Fruit fly (Drosophila melanogaster) whole organism, embryonic: ENCODE measurements around the gene dpr10.
A peak's percentile ranks its signal among the peaks of the same experiment; 100 is the strongest.

Experiments used
- Aef1 ChIP-seq: fragments of 200-800 bp; sonication (Bioruptor generic); IDR thresholded peaks from 3 replicates; pipeline ENCODE4 v1.3.6; 2022; ENCODE audit warnings: missing biosample characterization, missing genetic modification characterization
- Blimp-1 ChIP-seq: fragments of 200-800 bp; sonication (Bioruptor generic); optimal IDR thresholded peaks from 3 replicates; lab custom pipeline; 2018; ENCODE audit warnings: missing biosample characterization, missing genetic modification characterization, mild to moderate bottlenecking, moderate library complexity, missing genetic modification reagents
- CG12155 ChIP-seq: fragments of 200-800 bp; sonication (Bioruptor generic); optimal IDR thresholded peaks from 3 replicates; lab custom pipeline; 2016; ENCODE audit warnings: missing biosample characterization, missing genetic modification characterization
- CG12769 ChIP-seq: fragments of 200-800 bp; sonication (Bioruptor generic); optimal IDR thresholded peaks from 2 replicates; lab custom pipeline; 2019; ENCODE audit warnings: missing biosample characterization, mild to moderate bottlenecking, missing genetic modification characterization, moderate library complexity
- CG14014 ChIP-seq: fragments of 200-800 bp; sonication (Bioruptor generic); IDR thresholded peaks from 2 replicates; pipeline ENCODE4 v1.3.6; 2022; ENCODE audit warnings: missing biosample characterization, missing genetic modification characterization
- CG14667 ChIP-seq: fragments of 200-800 bp; sonication (Bioruptor generic); IDR thresholded peaks from 2 replicates; pipeline ENCODE4 v1.3.6; 2022; ENCODE audit warnings: missing biosample characterization, missing genetic modification characterization
- CG14710 ChIP-seq: fragments of 200-800 bp; sonication (Bioruptor generic); optimal IDR thresholded peaks from 3 replicates; lab custom pipeline; 2019; ENCODE audit warnings: missing biosample characterization, mild to moderate bottlenecking, missing genetic modification characterization, moderate library complexity
- CG14860 ChIP-seq: fragments of 200-800 bp; sonication (Bioruptor generic); IDR thresholded peaks from 3 replicates; pipeline ENCODE4 v1.3.6; 2022; ENCODE audit warnings: missing biosample characterization, missing genetic modification characterization; ENCODE audit not compliant: partially characterized antibody
- CG15269 ChIP-seq: fragments of 200-800 bp; sonication (Bioruptor generic); optimal IDR thresholded peaks from 2 replicates; lab custom pipeline; 2018; ENCODE audit warnings: missing biosample characterization, mild to moderate bottlenecking, missing genetic modification characterization, moderate library complexity
- CG15479 ChIP-seq: fragments of 200-800 bp; sonication (Bioruptor generic); optimal IDR thresholded peaks from 3 replicates; lab custom pipeline; 2019; ENCODE audit warnings: missing biosample characterization, mild to moderate bottlenecking, missing genetic modification characterization, moderate library complexity
- CG17568 ChIP-seq: fragments of 200-800 bp; sonication (Bioruptor generic); optimal IDR thresholded peaks from 2 replicates; lab custom pipeline; 2018; ENCODE audit warnings: missing biosample characterization, mild to moderate bottlenecking, missing genetic modification characterization, moderate library complexity
- CG2116 ChIP-seq: fragments of 200-800 bp; sonication (Bioruptor generic); optimal IDR thresholded peaks from 3 replicates; lab custom pipeline; 2018; ENCODE audit warnings: missing biosample characterization, mild to moderate bottlenecking, missing genetic modification characterization
- CG3163 ChIP-seq: fragments of 200-800 bp; sonication (Bioruptor generic); optimal IDR thresholded peaks from 3 replicates; lab custom pipeline; 2016; ENCODE audit warnings: missing biosample characterization, missing genetic modification characterization
- CG43689 ChIP-seq: fragments of 200-800 bp; sonication (Bioruptor generic); IDR thresholded peaks from 2 replicates; pipeline ENCODE4 v1.3.6; 2022; ENCODE audit warnings: missing biosample characterization, missing genetic modification characterization
- CG6854 ChIP-seq: fragments of 200-800 bp; sonication (Bioruptor generic); optimal IDR thresholded peaks from 3 replicates; lab custom pipeline; 2017; ENCODE audit warnings: missing biosample characterization, mild to moderate bottlenecking, missing genetic modification characterization
- CG8281 ChIP-seq: fragments of 200-800 bp; sonication (Bioruptor generic); optimal IDR thresholded peaks from 2 replicates; lab custom pipeline; 2018; ENCODE audit warnings: missing biosample characterization, mild to moderate bottlenecking, missing genetic modification characterization, moderate library complexity
- CG9797 ChIP-seq: fragments of 200-800 bp; sonication (Bioruptor generic); optimal IDR thresholded peaks from 3 replicates; lab custom pipeline; 2018; ENCODE audit warnings: missing biosample characterization, mild to moderate bottlenecking, missing genetic modification characterization
- CkIIα-i1 ChIP-seq: fragments of 200-800 bp; sonication (Bioruptor generic); IDR thresholded peaks from 2 replicates; pipeline ENCODE4 v1.3.6; 2022; ENCODE audit warnings: missing biosample characterization, missing genetic modification characterization
- Dip2 ChIP-seq: fragments of 200-800 bp; sonication (Bioruptor generic); IDR thresholded peaks from 2 replicates; pipeline ENCODE4 v1.3.6; 2022; ENCODE audit warnings: missing biosample characterization, missing genetic modification characterization
- Dref ChIP-seq: fragments of 200-800 bp; sonication (Bioruptor generic); IDR thresholded peaks from 2 replicates; pipeline ENCODE4 v1.3.6; 2022; ENCODE audit warnings: missing biosample characterization, missing genetic modification characterization
- ERR ChIP-seq: fragments of 200-800 bp; sonication (Bioruptor generic); optimal IDR thresholded peaks from 2 replicates; lab custom pipeline; 2016; ENCODE audit warnings: missing biosample characterization, missing genetic modification characterization
- Ets65A ChIP-seq: fragments of 200-800 bp; sonication (Bioruptor generic); peaks from one replicate; lab custom pipeline; 2016; ENCODE audit warnings: missing biosample characterization, missing genetic modification characterization
- Hmx ChIP-seq: fragments of 200-800 bp; sonication (Bioruptor generic); optimal IDR thresholded peaks from 2 replicates; lab custom pipeline; 2016; ENCODE audit warnings: missing biosample characterization, missing genetic modification characterization
- Jarid2 ChIP-seq: fragments of 200-800 bp; sonication (Bioruptor generic); optimal IDR thresholded peaks from 3 replicates; lab custom pipeline; 2017; ENCODE audit warnings: mild to moderate bottlenecking, missing biosample characterization, missing genetic modification reagents, missing genetic modification characterization
- Lhr ChIP-seq: fragments of 200-800 bp; sonication (Bioruptor generic); optimal IDR thresholded peaks from 3 replicates; lab custom pipeline; 2017; ENCODE audit warnings: mild to moderate bottlenecking, missing biosample characterization, missing genetic modification reagents, missing genetic modification characterization
- MTF-1 ChIP-seq: fragments of 200-800 bp; sonication (Bioruptor generic); optimal IDR thresholded peaks from 2 replicates; lab custom pipeline; 2018; ENCODE audit warnings: missing biosample characterization, mild to moderate bottlenecking, missing genetic modification characterization, borderline replicate concordance
- Med ChIP-seq: fragments of 200-800 bp; sonication (Bioruptor generic); peaks from one replicate; lab custom pipeline; 2016; ENCODE audit warnings: missing biosample characterization, missing genetic modification characterization, mild to moderate bottlenecking, inconsistent platforms, moderate library complexity
- Neu2 ChIP-seq: fragments of 200-800 bp; sonication (Bioruptor generic); optimal IDR thresholded peaks from 3 replicates; lab custom pipeline; 2016; ENCODE audit warnings: missing biosample characterization, missing genetic modification characterization, borderline replicate concordance
- Sox100B ChIP-seq: fragments of 200-800 bp; sonication (Bioruptor generic); optimal IDR thresholded peaks from 3 replicates; lab custom pipeline; 2018; ENCODE audit warnings: missing biosample characterization, mild to moderate bottlenecking, missing genetic modification characterization
- Sry-β ChIP-seq: fragments of 200-800 bp; sonication (Bioruptor generic); optimal IDR thresholded peaks from 2 replicates; lab custom pipeline; 2018; ENCODE audit warnings: missing biosample characterization, mild to moderate bottlenecking, missing genetic modification characterization, moderate library complexity
- Sry-δ ChIP-seq: fragments of 200-800 bp; sonication (Bioruptor generic); optimal IDR thresholded peaks from 2 replicates; lab custom pipeline; 2016; ENCODE audit warnings: missing biosample characterization, missing genetic modification characterization
- Stat92E ChIP-seq, 3 experiments: fragments of >200 bp in 2 of 3; fragments of 200-800 bp in 1 of 3; sonication (Bioruptor generic) in 1 of 3; optimal IDR thresholded peaks; 2 replicates each; lab custom pipeline; 2017 to 2019; ENCODE audit warnings: missing biosample characterization in 3 of 3, missing genetic modification characterization in 3 of 3, mild to moderate bottlenecking in 1 of 3, moderate library complexity in 1 of 3
- chif ChIP-seq, 2 experiments: fragments of 200-800 bp; sonication (Bioruptor generic); optimal IDR thresholded peaks; 3 replicates each; lab custom pipeline; 2016; ENCODE audit warnings: missing biosample characterization in 2 of 2, missing genetic modification characterization in 2 of 2
- emc ChIP-seq: fragments of 200-800 bp; sonication (Bioruptor generic); optimal IDR thresholded peaks from 2 replicates; lab custom pipeline; 2016; ENCODE audit warnings: missing biosample characterization, missing genetic modification characterization
- eve ChIP-seq, 2 experiments: fragments of >200 bp; optimal IDR thresholded peaks; 2 replicates each; lab custom pipeline; 2017; ENCODE audit warnings: missing biosample characterization in 2 of 2, missing genetic modification characterization in 2 of 2
- ewg ChIP-seq: fragments of 200-800 bp; sonication (Bioruptor generic); optimal IDR thresholded peaks from 3 replicates; lab custom pipeline; 2017; ENCODE audit warnings: mild to moderate bottlenecking, missing biosample characterization, missing genetic modification reagents, missing genetic modification characterization
- exex ChIP-seq: fragments of 200-800 bp; sonication (Bioruptor generic); optimal IDR thresholded peaks from 4 replicates; lab custom pipeline; 2018; ENCODE audit warnings: missing biosample characterization, mild to moderate bottlenecking, missing genetic modification characterization, moderate library complexity
- her ChIP-seq: fragments of 200-800 bp; sonication (Bioruptor generic); optimal IDR thresholded peaks from 2 replicates; lab custom pipeline; 2016; ENCODE audit warnings: missing biosample characterization, missing genetic modification characterization
- ken ChIP-seq: fragments of 200-800 bp; sonication (Bioruptor generic); IDR thresholded peaks from 3 replicates; pipeline ENCODE4 v1.3.6; 2022; ENCODE audit warnings: missing biosample characterization, missing genetic modification characterization
- kni ChIP-seq: fragments of 200-800 bp; sonication (Bioruptor generic); optimal IDR thresholded peaks from 3 replicates; lab custom pipeline; 2017; ENCODE audit warnings: mild to moderate bottlenecking, missing biosample characterization, missing genetic modification reagents, missing genetic modification characterization
- lilli ChIP-seq: fragments of 200-800 bp; sonication (Bioruptor generic); optimal IDR thresholded peaks from 3 replicates; lab custom pipeline; 2016; ENCODE audit warnings: missing biosample characterization, missing genetic modification characterization
- mirr ChIP-seq: fragments of 200-800 bp; sonication (Bioruptor generic); optimal IDR thresholded peaks from 3 replicates; lab custom pipeline; 2018; ENCODE audit warnings: missing biosample characterization, mild to moderate bottlenecking, missing genetic modification characterization
- onecut ChIP-seq: fragments of 200-800 bp; sonication (Bioruptor generic); IDR thresholded peaks from 2 replicates; pipeline ENCODE4 v1.3.6; 2022; ENCODE audit warnings: missing biosample characterization, missing genetic modification characterization
- pita ChIP-seq: fragments of 200-800 bp; sonication (Bioruptor generic); optimal IDR thresholded peaks from 2 replicates; lab custom pipeline; 2017; ENCODE audit warnings: missing biosample characterization, mild to moderate bottlenecking, missing genetic modification characterization
- sd ChIP-seq: fragments of 200-800 bp; sonication (Bioruptor generic); optimal IDR thresholded peaks from 3 replicates; lab custom pipeline; 2018; ENCODE audit warnings: missing biosample characterization, mild to moderate bottlenecking, missing genetic modification characterization, moderate library complexity
- sob ChIP-seq: fragments of 200-800 bp; sonication (Bioruptor generic); IDR thresholded peaks from 2 replicates; pipeline ENCODE4 v1.3.6; 2022; ENCODE audit warnings: missing biosample characterization, missing genetic modification characterization
- vvl ChIP-seq: fragments of 200-800 bp; sonication (Bioruptor generic); IDR thresholded peaks from 2 replicates; pipeline ENCODE4 v1.3.6; 2022; ENCODE audit warnings: missing biosample characterization, missing genetic modification characterization

Gene dpr10

dm6 chr3L:10205823-10206222 lies 19.9 kb upstream of the dpr10 start:
- TF ChIP-seq CG14860 (GFP tag; lab: Robert Waterston, UW) (no peak), Ets65A (GFP tag; lab: Kevin White, UChicago) (peak; percentile 7), CG9797 (GFP tag; lab: Kevin White, UChicago) (no peak), kni (peak; percentile 52), Aef1 (GFP tag; lab: Robert Waterston, UW) (no peak), CG3163 (GFP tag; lab: Kevin White, UChicago) (no peak), Blimp-1 (GFP tag; lab: Kevin White, UChicago) (peak; percentile 63), CG14710 (tag; lab: Kevin White, UChicago) (no peak), CG2116 (GFP tag; lab: Kevin White, UChicago) (no peak), CG8281 (tag; lab: Kevin White, UChicago) (peak; percentile 80)

dm6 chr3L:10204669-10205068 lies 18.8 kb upstream of the dpr10 start:
- no peak for TF ChIP-seq ERR (GFP tag; lab: Kevin White, UChicago)
- TF ChIP-seq CG6854: no peak
- TF ChIP-seq Ets65A (GFP tag; lab: Kevin White, UChicago): peak; percentile 9
- peak; percentile 60; the same call in 1 of the 2 replicates for TF ChIP-seq vvl (GFP tag; lab: Robert Waterston, UW)
- peak; percentile 85 for TF ChIP-seq kni
- TF ChIP-seq onecut (GFP tag; lab: Robert Waterston, UW): peak; percentile 38; the same call in 1 of the 2 replicates
- TF ChIP-seq CG14014 (GFP tag; lab: Robert Waterston, UW): no peak
- no peak for TF ChIP-seq Dip2 (GFP tag; lab: Robert Waterston, UW)
- peak; percentile 9 for TF ChIP-seq sd

dm6 chr3L:10201655-10202054 lies 15.7 kb upstream of the dpr10 start, which contains the start of gene ect:
Gene ect (minus strand): TSS chr3L:10201837.
- TF ChIP-seq her (GFP tag; lab: Kevin White, UChicago) (no peak), MTF-1 (no peak), vvl (GFP tag; lab: Robert Waterston, UW) (peak; percentile 67), mirr (GFP tag; lab: Kevin White, UChicago) (no peak), exex (tag; lab: Kevin White, UChicago) (no peak), Sry-δ (GFP tag; lab: Kevin White, UChicago) (no peak), Hmx (no peak), Sox100B (GFP tag; lab: Kevin White, UChicago) (no peak), pita (GFP tag; lab: Kevin White, UChicago) (no peak), eve (GFP tag; optimal IDR thresholded peaks at IDR 0.05; lab: Kevin White, UChicago) (no peak), CG12155 (no peak), CG15269 (tag; lab: Kevin White, UChicago) (no peak), CG12769 (tag; lab: Kevin White, UChicago) (peak; percentile 88), Lhr (no peak), lilli (GFP tag; lab: Kevin White, UChicago) (no peak), CG2116 (GFP tag; lab: Kevin White, UChicago) (no peak), Dref (no peak), chif (GFP tag; optimal IDR thresholded peaks at IDR 0.05; lab: Kevin White, UChicago) (no peak), ewg (GFP tag; lab: Kevin White, UChicago) (no peak), CG15479 (GFP tag; lab: Kevin White, UChicago) (no peak), emc (GFP tag; lab: Kevin White, UChicago) (no peak), CkIIα-i1 (GFP tag; lab: Robert Waterston, UW) (no peak), Neu2 (GFP tag; lab: Kevin White, UChicago) (no peak), sob (no peak), Sry-β (no peak), Jarid2 (GFP tag; lab: Kevin White, UChicago) (peak; percentile 40), Stat92E (GFP tag; optimal IDR thresholded peaks at IDR 0.05; lab: Kevin White, UChicago) (no peak), ken (0 out of 3 replicates have a peak, but pooled peaks have one; percentile 36), Med (GFP tag; lab: Kevin White, UChicago) (peak; percentile 58), CG43689 (no peak), CG17568 (GFP tag; lab: Kevin White, UChicago) (no peak), CG14667 (GFP tag; lab: Robert Waterston, UW) (no peak), sd (no peak)
